Fruit fly (Drosophila melanogaster) whole organism, pupa: ENCODE data around the gene ctp.

Experiments used
- CG10348 ChIP-seq: fragments of 200-800 bp; sonication (Bioruptor generic); IDR thresholded peaks from 2 replicates; pipeline ENCODE4 v1.3.6; 2022; ENCODE audit warnings: missing biosample characterization, missing genetic modification characterization
- CG12605 ChIP-seq: fragments of 200-800 bp; sonication (Bioruptor generic); IDR thresholded peaks from 2 replicates; pipeline ENCODE4 v1.3.6; 2022; ENCODE audit warnings: missing biosample characterization, missing genetic modification characterization
- CG13204 ChIP-seq: fragments of 200-800 bp; sonication (Bioruptor generic); optimal IDR thresholded peaks from 2 replicates; lab custom pipeline; 2018; ENCODE audit warnings: missing biosample characterization, mild to moderate bottlenecking, missing genetic modification characterization, moderate library complexity
- CG14655 ChIP-seq: fragments of 200-800 bp; sonication (Bioruptor generic); optimal IDR thresholded peaks from 3 replicates; lab custom pipeline; 2017; ENCODE audit warnings: mild to moderate bottlenecking, missing biosample characterization, missing genetic modification reagents, missing genetic modification characterization
- CG15710 ChIP-seq: fragments of 200-800 bp; sonication (Bioruptor generic); optimal IDR thresholded peaks from 2 replicates; lab custom pipeline; 2018; ENCODE audit warnings: missing biosample characterization, mild to moderate bottlenecking, missing genetic modification characterization, moderate library complexity
- CG17806 ChIP-seq: fragments of 200-800 bp; sonication (Bioruptor generic); optimal IDR thresholded peaks from 2 replicates; lab custom pipeline; 2018; ENCODE audit warnings: missing biosample characterization, mild to moderate bottlenecking, missing genetic modification characterization, moderate library complexity
- CG32121 ChIP-seq: fragments of 200-800 bp; sonication (Bioruptor generic); IDR thresholded peaks from 2 replicates; pipeline ENCODE4 v1.3.6; 2022; ENCODE audit warnings: missing biosample characterization, missing genetic modification characterization
- CG34367 ChIP-seq: fragments of 200-800 bp; sonication (Bioruptor generic); optimal IDR thresholded peaks from 2 replicates; lab custom pipeline; 2018; ENCODE audit warnings: missing biosample characterization, mild to moderate bottlenecking, missing genetic modification characterization
- CG4496 ChIP-seq: fragments of 200-800 bp; sonication (Bioruptor generic); IDR thresholded peaks from 3 replicates; pipeline ENCODE4 v1.3.6; 2022; ENCODE audit warnings: missing biosample characterization, missing genetic modification characterization
- CG8159 ChIP-seq: fragments of 200-800 bp; sonication (Bioruptor generic); optimal IDR thresholded peaks from 3 replicates; lab custom pipeline; 2018; ENCODE audit warnings: missing biosample characterization, mild to moderate bottlenecking, missing genetic modification characterization, moderate library complexity
- CG8301 ChIP-seq: fragments of 200-800 bp; sonication (Bioruptor generic); optimal IDR thresholded peaks from 2 replicates; lab custom pipeline; 2018; ENCODE audit warnings: missing biosample characterization, mild to moderate bottlenecking, missing genetic modification characterization
- CG9948 ChIP-seq: fragments of 200-800 bp; sonication (Bioruptor generic); optimal IDR thresholded peaks from 2 replicates; lab custom pipeline; 2018; ENCODE audit warnings: missing biosample characterization, mild to moderate bottlenecking, missing genetic modification characterization, moderate library complexity
- D1 ChIP-seq: fragments of 200-800 bp; sonication (Bioruptor generic); optimal IDR thresholded peaks from 2 replicates; lab custom pipeline; 2018; ENCODE audit warnings: missing biosample characterization, mild to moderate bottlenecking, missing genetic modification characterization, moderate library complexity
- EcR ChIP-seq: fragments of 200-800 bp; sonication (Bioruptor generic); optimal IDR thresholded peaks from 3 replicates; lab custom pipeline; 2019; ENCODE audit warnings: missing biosample characterization, missing genetic modification characterization, mild to moderate bottlenecking, moderate library complexity, missing genetic modification reagents
- Ets98B ChIP-seq: fragments of 200-800 bp; sonication (Bioruptor generic); IDR thresholded peaks from 2 replicates; pipeline ENCODE4 v1.3.6; 2022; ENCODE audit warnings: missing biosample characterization, missing genetic modification characterization
- Pif1A ChIP-seq: fragments of 200-800 bp; sonication (Bioruptor generic); optimal IDR thresholded peaks from 3 replicates; lab custom pipeline; 2016; ENCODE audit warnings: missing biosample characterization, missing genetic modification characterization
- Pif1B ChIP-seq: fragments of 200-800 bp; sonication (Bioruptor generic); optimal IDR thresholded peaks from 3 replicates; lab custom pipeline; 2016; ENCODE audit warnings: missing biosample characterization, missing genetic modification characterization
- Snoo ChIP-seq: fragments of 200-800 bp; sonication (Bioruptor generic); optimal IDR thresholded peaks from 3 replicates; lab custom pipeline; 2017; ENCODE audit warnings: missing biosample characterization, mild to moderate bottlenecking, missing genetic modification characterization, inconsistent platforms
- fd96Ca ChIP-seq: fragments of 200-800 bp; sonication (Bioruptor generic); IDR thresholded peaks from 3 replicates; pipeline ENCODE4 v1.3.6; 2022; ENCODE audit warnings: missing biosample characterization, missing genetic modification characterization
- gl ChIP-seq: fragments of 200-800 bp; sonication (Bioruptor generic); optimal IDR thresholded peaks from 2 replicates; lab custom pipeline; 2018; ENCODE audit warnings: missing biosample characterization, mild to moderate bottlenecking, missing genetic modification characterization
- rn ChIP-seq: fragments of 200-800 bp; sonication (Bioruptor generic); IDR thresholded peaks from 2 replicates; pipeline ENCODE4 v1.3.6; 2022; ENCODE audit warnings: missing biosample characterization, missing genetic modification characterization

ctp gene

DNA sequence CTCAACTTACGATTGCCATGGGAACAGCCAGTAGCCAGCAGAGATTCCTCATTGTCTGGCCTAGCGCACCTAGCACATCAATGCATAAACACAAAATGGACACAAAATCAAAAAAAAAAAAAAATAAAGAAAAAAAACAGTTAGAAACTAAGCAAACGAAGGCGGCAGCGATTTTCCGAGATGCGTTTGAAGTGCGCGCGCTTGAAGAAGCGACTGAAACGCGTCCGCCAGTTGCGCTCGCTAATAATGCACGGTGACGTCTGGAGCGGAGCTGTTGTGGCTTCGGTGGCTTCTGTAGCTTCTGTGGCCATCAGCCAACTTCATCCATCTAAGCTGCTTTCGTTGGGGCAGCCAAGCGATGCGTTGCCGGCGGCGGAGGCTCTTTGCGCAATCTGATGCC lies 33.2 kb upstream of the ctp start, which contains the start of gene CG15473:
Gene CG15473, minus strand, starts transcription at position 101 of the 400 bp plus-strand sequence.
- TF ChIP-seq CG8159 (tag; lab: Kevin White, UChicago) (no peak), CG8301 (tag; lab: Kevin White, UChicago) (no peak), CG10348 (GFP tag; lab: Robert Waterston, UW) (no peak), CG17806 (tag; lab: Kevin White, UChicago) (no peak), fd96Ca (no peak), Pif1A (no peak), EcR (GFP tag; lab: Kevin White, UChicago) (no peak), Snoo (tag; lab: Kevin White, UChicago) (no peak), CG34367 (no peak)
- TF ChIP-seq, all 21 proteins: peak for 0

dm6 chrX:4657896-4658295 lies 29.7 kb upstream of the ctp start:
- TF ChIP-seq Pif1B (GFP tag; lab: Kevin White, UChicago) (no peak), CG4496 (peak; percentile 33; the same call in 1 of the 3 replicates), fd96Ca (no peak), rn (GFP tag; lab: Robert Waterston, UW) (no peak), CG8301 (tag; lab: Kevin White, UChicago) (no peak), D1 (no peak), gl (no peak)

DNA sequence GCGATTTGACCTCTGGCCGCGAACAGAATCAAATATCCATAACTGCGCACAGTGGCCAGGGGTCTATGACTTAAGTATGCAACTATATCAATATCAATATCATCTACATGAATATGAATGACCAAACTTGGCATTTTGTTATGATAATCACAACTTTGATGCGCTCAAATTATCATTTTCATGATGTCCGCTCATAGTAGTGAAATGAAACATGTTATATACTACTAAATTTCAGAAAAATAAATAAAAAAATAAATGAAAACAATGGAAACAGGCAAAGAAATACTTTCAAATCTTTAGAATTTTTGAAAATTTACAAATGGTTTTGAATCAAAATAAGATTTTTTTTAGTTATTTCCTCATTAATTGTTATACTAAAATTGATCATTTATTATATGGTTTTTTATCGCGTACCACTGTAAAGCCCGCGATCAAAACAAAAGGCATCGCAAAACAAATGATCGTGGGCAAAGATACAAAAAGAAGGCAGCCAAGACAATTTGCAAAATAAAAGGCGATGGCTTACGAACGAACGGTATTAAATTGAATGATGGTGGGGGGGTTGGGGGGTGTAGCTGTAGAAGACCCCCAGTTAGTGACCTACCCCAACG lies 26.9 kb upstream of the ctp start:
- TF ChIP-seq fd96Ca = no peak
- TF ChIP-seq CG9948 = peak; percentile 25
- TF ChIP-seq D1 = no peak
- peak; percentile 9 for TF ChIP-seq CG15710 (tag; lab: Kevin White, UChicago)
- no peak for TF ChIP-seq EcR (GFP tag; lab: Kevin White, UChicago)
- TF ChIP-seq Pif1A = no peak
- TF ChIP-seq CG17806 (tag; lab: Kevin White, UChicago) = no peak
- TF ChIP-seq CG13204 (GFP tag; lab: Kevin White, UChicago) = no peak
- TF ChIP-seq Snoo (tag; lab: Kevin White, UChicago) = no peak
- TF ChIP-seq CG10348 (GFP tag; lab: Robert Waterston, UW) = no peak
- peak; percentile 32 for TF ChIP-seq CG8159 (tag; lab: Kevin White, UChicago)
- TF ChIP-seq CG14655 (GFP tag; lab: Kevin White, UChicago) = no peak
- TF ChIP-seq CG8301 (tag; lab: Kevin White, UChicago) = no peak
- TF ChIP-seq CG4496 = no peak
- TF ChIP-seq CG34367 = no peak
- TF ChIP-seq gl = no peak

- TF ChIP-seq CG14655 (GFP tag; lab: Kevin White, UChicago) = no peak
- TF ChIP-seq CG32121 (GFP tag; lab: Robert Waterston, UW) = no peak
- peak; percentile 5 for TF ChIP-seq gl
- peak; percentile 43 for TF ChIP-seq EcR (GFP tag; lab: Kevin White, UChicago)
- peak; percentile 8 for TF ChIP-seq CG15710 (tag; lab: Kevin White, UChicago)
- peak; percentile 1 for TF ChIP-seq Pif1A
Measured at dm6 chrX:4664107-4664506, 23.5 kb upstream of the ctp start.

DNA sequence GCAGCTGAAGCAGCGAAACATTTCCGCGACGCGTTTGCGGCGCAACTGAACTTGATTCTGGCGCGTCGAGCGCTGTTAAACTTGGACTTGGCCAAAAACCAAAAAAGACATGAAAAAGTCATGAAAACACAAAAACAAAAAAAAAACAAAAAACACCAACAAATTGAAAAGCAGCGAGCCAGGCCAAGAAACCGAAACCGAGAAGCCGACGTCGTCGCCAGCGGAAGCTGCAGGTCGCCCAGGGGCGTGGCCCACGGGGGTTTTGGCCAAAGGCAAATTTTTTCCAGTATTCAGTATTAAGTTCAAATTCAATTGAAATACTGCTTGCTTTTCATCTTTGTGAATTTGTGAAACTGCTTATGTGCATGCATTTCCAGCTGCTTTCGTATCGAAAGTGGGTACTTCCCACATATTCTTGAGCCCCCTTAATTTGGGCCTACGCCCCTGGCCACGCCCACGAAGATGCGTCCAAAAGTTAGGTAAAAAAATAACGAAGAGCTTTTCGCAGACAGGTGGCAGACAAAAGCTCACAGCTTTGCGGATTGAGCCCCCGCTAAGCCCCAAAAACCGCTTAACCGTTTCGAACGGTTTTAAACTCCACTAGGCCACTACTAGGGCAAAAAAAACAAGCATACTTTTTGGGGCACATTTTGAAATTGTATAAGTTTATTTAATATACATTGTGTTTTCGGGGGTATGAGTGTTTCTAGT lies 20.8 kb upstream of the ctp start, which contains the start of gene CG3009:
Gene CG3009, minus strand, starts transcription at position 51 of the 711 bp plus-strand sequence.
- TF ChIP-seq CG12605 (peak; percentile 96), CG4496 (peak; percentile 98), Pif1A (peak; percentile 98), CG17806 (tag; lab: Kevin White, UChicago) (peak; percentile 93), CG32121 (GFP tag; lab: Robert Waterston, UW) (peak; percentile 98), CG15710 (tag; lab: Kevin White, UChicago) (peak; percentile 96), D1 (peak; percentile 91), CG34367 (peak; percentile 93), EcR (GFP tag; lab: Kevin White, UChicago) (peak; percentile 68), rn (GFP tag; lab: Robert Waterston, UW) (peak; percentile 92), gl (peak; percentile 85), CG13204 (GFP tag; lab: Kevin White, UChicago) (peak; percentile 94), Pif1B (GFP tag; lab: Kevin White, UChicago) (peak; percentile 95), Ets98B (GFP tag; lab: Robert Waterston, UW) (peak; percentile 98), fd96Ca (peak; percentile 98), CG10348 (GFP tag; lab: Robert Waterston, UW) (peak; percentile 95), CG9948 (peak; percentile 94), Snoo (tag; lab: Kevin White, UChicago) (peak; percentile 98), CG14655 (GFP tag; lab: Kevin White, UChicago) (peak; percentile 95), CG8159 (tag; lab: Kevin White, UChicago) (peak; percentile 94), CG8301 (tag; lab: Kevin White, UChicago) (peak; percentile 94)

DNA sequence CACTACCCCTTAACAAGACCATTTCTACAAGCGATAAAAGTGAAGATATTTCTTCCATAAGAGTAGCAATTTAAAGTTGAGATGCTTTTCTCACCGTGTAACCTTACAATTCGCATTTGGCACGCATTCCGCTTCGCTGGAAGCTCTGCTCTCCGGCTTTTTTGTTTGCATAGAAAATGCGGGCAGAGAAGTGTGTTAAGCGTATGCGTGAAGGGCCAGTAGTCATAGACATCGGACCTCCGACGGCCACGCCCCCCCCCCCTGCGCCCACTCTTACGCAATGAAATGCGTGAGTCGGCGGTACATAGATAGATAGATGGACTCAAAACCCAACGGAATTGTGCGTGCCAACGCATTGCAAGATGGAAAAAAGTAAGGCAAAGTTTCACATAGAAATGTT lies 18.2 kb upstream of the ctp start:
- 0 out of 3 replicates have a peak, but pooled peaks have one; percentile 10 for TF ChIP-seq fd96Ca
- no peak for TF ChIP-seq CG15710 (tag; lab: Kevin White, UChicago)
- TF ChIP-seq Ets98B (GFP tag; lab: Robert Waterston, UW) = peak; percentile 10; the same call in 1 of the 2 replicates
